Fruit fly (Drosophila melanogaster) whole organism, adult: ENCODE results near the gene CG10347.

Experiments
- CG11617 ChIP-seq: fragments of 200-800 bp; sonication (Bioruptor generic); optimal IDR thresholded peaks from 2 replicates; lab custom pipeline; 2017; ENCODE audit warnings: mild to moderate bottlenecking, missing biosample characterization, missing genetic modification reagents, missing genetic modification characterization
- CG12768 ChIP-seq: fragments of 200-800 bp; sonication (Bioruptor generic); optimal IDR thresholded peaks from 2 replicates; lab custom pipeline; 2017; ENCODE audit warnings: missing biosample characterization, missing genetic modification characterization, mild to moderate bottlenecking, moderate library complexity, missing genetic modification reagents
- CG33017 ChIP-seq: fragments of 200-800 bp; sonication (Bioruptor generic); optimal IDR thresholded peaks from 2 replicates; lab custom pipeline; 2018; ENCODE audit warnings: missing biosample characterization, mild to moderate bottlenecking, missing genetic modification characterization, moderate library complexity
- CG5204 ChIP-seq: fragments of 200-800 bp; sonication (Bioruptor generic); optimal IDR thresholded peaks from 2 replicates; lab custom pipeline; 2016; ENCODE audit warnings: missing biosample characterization, missing genetic modification characterization
- CG7045 ChIP-seq: fragments of 200-800 bp; sonication (Bioruptor generic); optimal IDR thresholded peaks from 2 replicates; lab custom pipeline; 2017; ENCODE audit warnings: missing biosample characterization, mild to moderate bottlenecking, missing genetic modification characterization
- Clk ChIP-seq: fragments of 200-800 bp; sonication (Bioruptor generic); optimal IDR thresholded peaks from 2 replicates; lab custom pipeline; 2017; ENCODE audit warnings: missing biosample characterization, missing genetic modification characterization
- Hr96 ChIP-seq: fragments of 200-800 bp; sonication (Bioruptor generic); optimal IDR thresholded peaks from 2 replicates; lab custom pipeline; 2016; ENCODE audit warnings: missing biosample characterization, missing genetic modification characterization
- Mnt ChIP-seq: fragments of 200-800 bp; sonication (Bioruptor generic); optimal IDR thresholded peaks from 2 replicates; lab custom pipeline; 2016; ENCODE audit warnings: missing biosample characterization, mild to moderate bottlenecking, missing genetic modification characterization
- cic ChIP-seq: fragments of 200-800 bp; sonication (Bioruptor generic); optimal IDR thresholded peaks from 2 replicates; lab custom pipeline; 2017; ENCODE audit warnings: missing biosample characterization, mild to moderate bottlenecking, missing genetic modification characterization, moderate library complexity
- kay ChIP-seq: fragments of 200-800 bp; sonication (Bioruptor generic); peaks from one replicate; lab custom pipeline; 2016; ENCODE audit warnings: missing biosample characterization, missing genetic modification characterization, borderline replicate concordance
- ovo ChIP-seq: fragments of 200-800 bp; sonication (Bioruptor generic); optimal IDR thresholded peaks from 2 replicates; lab custom pipeline; 2016; ENCODE audit warnings: missing biosample characterization, missing genetic modification characterization
- pad ChIP-seq: fragments of 200-800 bp; sonication (Bioruptor generic); optimal IDR thresholded peaks from 3 replicates; lab custom pipeline; 2017; ENCODE audit warnings: missing biosample characterization, missing genetic modification characterization, mild to moderate bottlenecking, moderate library complexity, missing genetic modification reagents
- tj ChIP-seq: fragments of 200-800 bp; sonication (Bioruptor generic); optimal IDR thresholded peaks from 3 replicates; lab custom pipeline; 2017; ENCODE audit warnings: missing biosample characterization, mild to moderate bottlenecking, missing genetic modification characterization, moderate library complexity

DNA sequence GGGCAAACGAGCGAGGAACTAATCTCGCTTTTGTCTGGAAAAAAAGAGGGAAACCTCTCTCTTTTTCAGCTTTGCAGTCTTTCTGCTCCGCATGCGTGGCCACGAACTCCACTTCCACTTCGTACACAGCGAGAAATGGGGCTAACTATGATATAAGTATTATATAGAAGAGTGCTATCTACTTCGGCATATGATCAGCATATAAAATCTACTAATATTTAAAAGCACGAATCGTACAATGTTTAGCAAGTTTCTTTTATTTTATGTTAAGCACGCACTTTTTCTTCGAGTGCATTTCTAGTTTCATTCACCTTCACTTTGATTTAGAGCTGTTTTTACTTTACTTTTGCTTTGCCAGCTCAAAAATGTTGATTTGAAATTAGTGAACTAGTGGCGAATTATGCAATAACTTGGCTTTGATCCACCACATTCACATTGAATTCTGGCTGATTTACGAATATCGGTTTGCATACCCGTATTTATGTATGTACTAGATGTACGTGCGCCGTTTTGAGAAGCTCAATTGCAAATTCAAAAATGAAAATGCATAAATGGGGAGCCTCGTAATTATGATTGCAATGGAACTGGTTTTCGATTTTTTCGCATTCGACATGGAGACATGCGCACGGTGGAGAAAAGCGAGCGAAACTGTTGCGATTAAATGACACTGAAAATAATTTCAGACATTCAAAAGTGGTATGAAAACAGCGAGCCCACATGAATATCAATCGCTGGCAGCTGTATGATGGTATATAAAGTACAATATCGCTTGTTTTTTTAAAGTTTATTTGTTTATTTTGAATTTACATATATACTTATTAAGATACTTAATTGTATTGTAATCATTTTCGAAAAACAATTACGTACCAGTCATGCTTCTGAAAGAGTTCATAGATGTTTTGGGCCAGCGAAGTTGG is 3.0 kb upstream of the CG10347 start:
- TF ChIP-seq Clk = no peak
- no peak for TF ChIP-seq kay (GFP tag; lab: Kevin White, UChicago)
- peak; percentile 11 for TF ChIP-seq Mnt (GFP tag; lab: Kevin White, UChicago)
- no peak for TF ChIP-seq cic (GFP tag; lab: Kevin White, UChicago)
- TF ChIP-seq pad (GFP tag; lab: Kevin White, UChicago) = no peak
- TF ChIP-seq CG33017 (tag; lab: Kevin White, UChicago) = no peak
- no peak for TF ChIP-seq CG5204 (GFP tag; lab: Kevin White, UChicago)
- TF ChIP-seq CG11617 (GFP tag; lab: Kevin White, UChicago) = peak; percentile 36
- TF ChIP-seq ovo (GFP tag; lab: Kevin White, UChicago) = no peak
- TF ChIP-seq CG12768 (GFP tag; lab: Kevin White, UChicago) = no peak
- peak; percentile 19 for TF ChIP-seq tj (GFP tag; lab: Kevin White, UChicago)
- TF ChIP-seq CG7045 (GFP tag; lab: Kevin White, UChicago) = no peak
- no peak for TF ChIP-seq Hr96 (GFP tag; lab: Kevin White, UChicago)
